Fruit fly (Drosophila melanogaster) whole organism, embryonic: Measurements from ENCODE around the gene CG15160.

Source experiments
- Aef1 ChIP-seq: fragments of 200-800 bp; sonication (Bioruptor generic); IDR thresholded peaks from 3 replicates; pipeline ENCODE4 v1.3.6; 2022; ENCODE audit warnings: missing biosample characterization, missing genetic modification characterization
- B-H1 ChIP-seq: fragments of 200-800 bp; sonication (Bioruptor generic); IDR thresholded peaks from 3 replicates; pipeline ENCODE4 v1.3.6; 2022; ENCODE audit warnings: missing biosample characterization, missing genetic modification characterization
- Bteb2 ChIP-seq: fragments of 200-800 bp; sonication (Bioruptor generic); optimal IDR thresholded peaks from 2 replicates; lab custom pipeline; 2016; ENCODE audit warnings: missing biosample characterization, missing genetic modification characterization
- CG10654 ChIP-seq: fragments of 200-800 bp; sonication (Bioruptor generic); optimal IDR thresholded peaks from 2 replicates; lab custom pipeline; 2016; ENCODE audit warnings: missing biosample characterization, missing genetic modification characterization
- CG12299 ChIP-seq: fragments of 200-800 bp; sonication (Bioruptor generic); optimal IDR thresholded peaks from 2 replicates; lab custom pipeline; 2018; ENCODE audit warnings: missing biosample characterization, mild to moderate bottlenecking, missing genetic modification characterization
- CG12391 ChIP-seq: fragments of 200-800 bp; sonication (Bioruptor generic); optimal IDR thresholded peaks from 3 replicates; lab custom pipeline; 2018; ENCODE audit warnings: missing biosample characterization, mild to moderate bottlenecking, missing genetic modification characterization, moderate library complexity
- CG13123 ChIP-seq: fragments of 200-800 bp; sonication (Bioruptor generic); optimal IDR thresholded peaks from 2 replicates; lab custom pipeline; 2016; ENCODE audit warnings: missing biosample characterization, missing genetic modification characterization
- CG15479 ChIP-seq: fragments of 200-800 bp; sonication (Bioruptor generic); optimal IDR thresholded peaks from 3 replicates; lab custom pipeline; 2019; ENCODE audit warnings: missing biosample characterization, mild to moderate bottlenecking, missing genetic modification characterization, moderate library complexity
- CG15696 ChIP-seq: fragments of 200-800 bp; sonication (Bioruptor generic); optimal IDR thresholded peaks from 2 replicates; lab custom pipeline; 2019; ENCODE audit warnings: missing biosample characterization, mild to moderate bottlenecking, missing genetic modification characterization, moderate library complexity
- CG16779 ChIP-seq: fragments of 200-800 bp; sonication (Bioruptor generic); IDR thresholded peaks from 2 replicates; pipeline ENCODE4 v1.3.6; 2022; ENCODE audit warnings: missing biosample characterization, missing genetic modification characterization
- CG16815 ChIP-seq: fragments of 200-800 bp; sonication (Bioruptor generic); optimal IDR thresholded peaks from 3 replicates; lab custom pipeline; 2017; ENCODE audit warnings: missing biosample characterization, mild to moderate bottlenecking, missing genetic modification characterization
- CG17186 ChIP-seq: fragments of 200-800 bp; sonication (Bioruptor generic); optimal IDR thresholded peaks from 3 replicates; lab custom pipeline; 2017; ENCODE audit warnings: missing biosample characterization, missing genetic modification reagents, missing genetic modification characterization
- CG17912 ChIP-seq: fragments of 200-800 bp; sonication (Bioruptor generic); optimal IDR thresholded peaks from 2 replicates; lab custom pipeline; 2018; ENCODE audit warnings: missing biosample characterization, mild to moderate bottlenecking, missing genetic modification characterization
- CG2678 ChIP-seq: fragments of 200-800 bp; sonication (Bioruptor generic); optimal IDR thresholded peaks from 3 replicates; lab custom pipeline; 2019; ENCODE audit warnings: missing biosample characterization, mild to moderate bottlenecking, missing genetic modification characterization, moderate library complexity
- CG2875 ChIP-seq: fragments of 200-800 bp; sonication (Bioruptor generic); optimal IDR thresholded peaks from 2 replicates; lab custom pipeline; 2017; ENCODE audit warnings: missing biosample characterization, mild to moderate bottlenecking, missing genetic modification characterization, missing genetic modification reagents
- CG43689 ChIP-seq: fragments of 200-800 bp; sonication (Bioruptor generic); IDR thresholded peaks from 2 replicates; pipeline ENCODE4 v1.3.6; 2022; ENCODE audit warnings: missing biosample characterization, missing genetic modification characterization
- CG4854 ChIP-seq: fragments of 200-800 bp; sonication (Bioruptor generic); optimal IDR thresholded peaks from 2 replicates; lab custom pipeline; 2016; ENCODE audit warnings: missing biosample characterization, missing genetic modification characterization, inconsistent platforms
- CG6272 ChIP-seq: fragments of 200-800 bp; sonication (Bioruptor generic); IDR thresholded peaks from 2 replicates; pipeline ENCODE4 v1.3.6; 2022; ENCODE audit warnings: missing biosample characterization, missing genetic modification characterization
- CG6765 ChIP-seq: fragments of 200-800 bp; sonication (Bioruptor generic); optimal IDR thresholded peaks from 3 replicates; lab custom pipeline; 2017; ENCODE audit warnings: missing biosample characterization, mild to moderate bottlenecking, missing genetic modification characterization
- Dp ChIP-seq: fragments of 200-800 bp; sonication (Bioruptor generic); optimal IDR thresholded peaks from 2 replicates; lab custom pipeline; 2018; ENCODE audit warnings: missing biosample characterization, mild to moderate bottlenecking, missing genetic modification characterization, moderate library complexity
- E2f2 ChIP-seq: fragments of 200-800 bp; sonication (Bioruptor generic); IDR thresholded peaks from 2 replicates; pipeline ENCODE4 v1.3.6; 2022; ENCODE audit warnings: missing biosample characterization, missing genetic modification characterization
- HLH3B ChIP-seq: fragments of 200-800 bp; sonication (Bioruptor generic); IDR thresholded peaks from 2 replicates; pipeline ENCODE4 v1.3.6; 2022; ENCODE audit warnings: missing biosample characterization, missing genetic modification characterization
- HLHmδ ChIP-seq: fragments of 200-800 bp; sonication (Bioruptor generic); optimal IDR thresholded peaks from 2 replicates; lab custom pipeline; 2018; ENCODE audit warnings: missing biosample characterization, mild to moderate bottlenecking, missing genetic modification characterization, moderate library complexity
- Jarid2 ChIP-seq: fragments of 200-800 bp; sonication (Bioruptor generic); optimal IDR thresholded peaks from 3 replicates; lab custom pipeline; 2017; ENCODE audit warnings: mild to moderate bottlenecking, missing biosample characterization, missing genetic modification reagents, missing genetic modification characterization
- Lpt ChIP-seq: fragments of >200 bp; optimal IDR thresholded peaks from 2 replicates; lab custom pipeline; 2018; ENCODE audit warnings: missing biosample characterization, missing genetic modification characterization
- Max ChIP-seq: fragments of 200-800 bp; sonication (Bioruptor generic); optimal IDR thresholded peaks from 2 replicates; lab custom pipeline; 2016; ENCODE audit warnings: missing biosample characterization, mild to moderate bottlenecking, missing genetic modification characterization
- Ptx1 ChIP-seq: fragments of 200-800 bp; sonication (Bioruptor generic); IDR thresholded peaks from 2 replicates; pipeline ENCODE4 v1.3.6; 2022; ENCODE audit warnings: missing biosample characterization, missing genetic modification characterization
- Sox102F ChIP-seq: fragments of 200-800 bp; sonication (Bioruptor generic); optimal IDR thresholded peaks from 2 replicates; lab custom pipeline; 2018; ENCODE audit warnings: missing biosample characterization, mild to moderate bottlenecking, missing genetic modification characterization, moderate library complexity
- YL-1 ChIP-seq: fragments of 200-800 bp; sonication (Bioruptor generic); optimal IDR thresholded peaks from 3 replicates; lab custom pipeline; 2017; ENCODE audit warnings: missing biosample characterization, mild to moderate bottlenecking, missing genetic modification characterization
- ac ChIP-seq: fragments of 200-800 bp; sonication (Bioruptor generic); optimal IDR thresholded peaks from 3 replicates; lab custom pipeline; 2017; ENCODE audit warnings: missing biosample characterization, mild to moderate bottlenecking, missing genetic modification characterization
- bab2 ChIP-seq: fragments of 200-800 bp; sonication (Bioruptor generic); optimal IDR thresholded peaks from 2 replicates; lab custom pipeline; 2016; ENCODE audit warnings: missing biosample characterization, missing genetic modification characterization
- dimm ChIP-seq: fragments of 200-800 bp; sonication (Bioruptor generic); IDR thresholded peaks from 2 replicates; pipeline ENCODE4 v1.3.6; 2022; ENCODE audit warnings: missing biosample characterization, missing genetic modification characterization
- disco-r ChIP-seq: fragments of 200-800 bp; sonication (Bioruptor generic); optimal IDR thresholded peaks from 2 replicates; lab custom pipeline; 2016; ENCODE audit warnings: missing biosample characterization, missing genetic modification characterization
- en ChIP-seq: fragments of 200-800 bp; sonication (Bioruptor generic); optimal IDR thresholded peaks from 2 replicates; lab custom pipeline; 2016; ENCODE audit warnings: missing biosample characterization, missing genetic modification characterization
- gcm ChIP-seq: fragments of 200-800 bp; sonication (Bioruptor generic); optimal IDR thresholded peaks from 2 replicates; lab custom pipeline; 2019; ENCODE audit warnings: missing biosample characterization, mild to moderate bottlenecking, missing genetic modification characterization, moderate library complexity
- inv ChIP-seq: fragments of 200-800 bp; sonication (Bioruptor generic); IDR thresholded peaks from 2 replicates; pipeline ENCODE4 v1.3.6; 2022; ENCODE audit warnings: missing biosample characterization, missing genetic modification characterization; ENCODE audit not compliant: partially characterized antibody
- kah ChIP-seq: fragments of 200-800 bp; sonication (Bioruptor generic); optimal IDR thresholded peaks from 2 replicates; lab custom pipeline; 2018; ENCODE audit warnings: missing biosample characterization, mild to moderate bottlenecking, missing genetic modification characterization
- lov ChIP-seq, 2 experiments: fragments of 200-800 bp in 1 of 2; fragments of >200 bp in 1 of 2; sonication (Bioruptor generic) in 1 of 2; IDR thresholded peaks in 1 of 2; optimal IDR thresholded peaks in 1 of 2; 2 replicates in 1 of 2; 3 replicates in 1 of 2; pipeline versions ENCODE4 v1.3.6 to Lab custom; 2017 to 2022; ENCODE audit warnings: missing biosample characterization in 1 of 2, missing genetic modification characterization in 1 of 2
- org-1 ChIP-seq: fragments of 200-800 bp; sonication (Bioruptor generic); optimal IDR thresholded peaks from 2 replicates; lab custom pipeline; 2017; ENCODE audit warnings: missing biosample characterization, missing genetic modification characterization
- pros ChIP-seq: fragments of 200-800 bp; sonication (Bioruptor generic); optimal IDR thresholded peaks from 3 replicates; lab custom pipeline; 2019; ENCODE audit warnings: missing biosample characterization, mild to moderate bottlenecking, missing genetic modification characterization, moderate library complexity
- sd ChIP-seq: fragments of 200-800 bp; sonication (Bioruptor generic); optimal IDR thresholded peaks from 3 replicates; lab custom pipeline; 2018; ENCODE audit warnings: missing biosample characterization, mild to moderate bottlenecking, missing genetic modification characterization, moderate library complexity
- slou ChIP-seq: fragments of 200-800 bp; sonication (Bioruptor generic); optimal IDR thresholded peaks from 3 replicates; lab custom pipeline; 2016; ENCODE audit warnings: missing biosample characterization, missing genetic modification characterization
- tio ChIP-seq: fragments of 200-800 bp; sonication (Bioruptor generic); optimal IDR thresholded peaks from 2 replicates; lab custom pipeline; 2017; ENCODE audit warnings: missing biosample characterization, missing genetic modification characterization, inconsistent platforms
- tll ChIP-seq, 2 experiments: fragments of 200-800 bp in 1 of 2; fragments of >200 bp in 1 of 2; sonication (Bioruptor generic) in 1 of 2; optimal IDR thresholded peaks; 2 replicates each; lab custom pipeline; 2017 to 2019; ENCODE audit warnings: missing biosample characterization in 2 of 2, missing genetic modification characterization in 2 of 2, mild to moderate bottlenecking in 1 of 2, moderate library complexity in 1 of 2
- twi ChIP-seq: fragments of 200-800 bp; optimal IDR thresholded peaks from 2 replicates; lab custom pipeline; 2019; ENCODE audit warnings: missing biosample characterization, mild to moderate bottlenecking, missing genetic modification characterization, moderate library complexity
- vvl ChIP-seq: fragments of 200-800 bp; sonication (Bioruptor generic); IDR thresholded peaks from 2 replicates; pipeline ENCODE4 v1.3.6; 2022; ENCODE audit warnings: missing biosample characterization, missing genetic modification characterization
- yki ChIP-seq: fragments of >200 bp; optimal IDR thresholded peaks from 3 replicates; lab custom pipeline; 2018
- zfh2 ChIP-seq: fragments of 200-800 bp; sonication (Bioruptor generic); optimal IDR thresholded peaks from 2 replicates; lab custom pipeline; 2016; ENCODE audit warnings: missing biosample characterization, missing genetic modification characterization

Gene CG15160

DNA sequence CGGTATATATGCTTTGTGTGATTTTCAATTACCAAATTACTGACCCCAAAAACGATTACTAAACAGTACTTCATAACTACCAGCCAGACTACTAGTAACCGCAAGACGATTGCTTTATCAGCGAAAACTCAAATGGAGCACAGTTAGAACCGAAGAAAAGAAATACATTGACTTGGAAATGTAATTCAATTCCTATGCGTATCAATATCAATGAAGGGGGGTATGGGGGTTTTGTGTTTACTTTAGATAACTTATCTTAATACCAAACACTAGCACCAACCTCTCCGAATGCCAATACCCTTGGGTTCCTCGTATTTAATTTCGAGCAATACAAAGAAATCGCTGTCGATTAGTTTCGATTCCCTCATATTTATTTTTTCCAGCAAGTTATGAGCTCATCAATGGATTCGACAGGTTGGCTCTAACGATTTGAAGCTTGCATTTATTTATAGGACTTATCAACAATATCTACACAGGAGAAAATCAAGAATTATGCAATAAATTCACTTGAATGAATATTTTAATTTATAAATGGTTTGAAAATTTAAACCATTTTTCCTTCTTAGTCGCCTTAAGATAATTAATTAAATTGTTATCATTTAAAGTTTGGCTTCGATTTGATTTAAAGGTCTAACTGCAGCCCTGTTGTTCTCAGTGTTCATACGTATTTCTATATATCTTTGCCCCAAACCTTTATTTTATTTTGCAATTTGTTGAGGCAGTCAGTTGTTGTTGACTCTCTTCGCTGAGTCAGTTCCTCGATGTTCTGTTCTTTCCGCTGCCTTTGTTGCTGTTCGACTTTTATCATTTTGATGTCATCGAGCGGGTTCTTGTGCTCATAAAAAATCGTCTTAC, 30.9 kb downstream of the CG15160 start (continued):
- TF ChIP-seq vvl (GFP tag; lab: Robert Waterston, UW): peak; percentile 85
- TF ChIP-seq CG15696 (tag; lab: Kevin White, UChicago): peak; percentile 63
- peak; percentile 66 for TF ChIP-seq tio (GFP tag; lab: Kevin White, UChicago)
- no peak for TF ChIP-seq HLHmδ (GFP tag; lab: Kevin White, UChicago)
- peak; percentile 56 for TF ChIP-seq kah
- peak; percentile 10 for TF ChIP-seq YL-1 (GFP tag; lab: Kevin White, UChicago)
- TF ChIP-seq inv (GFP tag; lab: Robert Waterston, UW): no peak
- peak; percentile 48 for TF ChIP-seq CG13123 (GFP tag; lab: Kevin White, UChicago)
- no peak for TF ChIP-seq tll (GFP tag; optimal IDR thresholded peaks at IDR 0.05; lab: Kevin White, UChicago)
- TF ChIP-seq HLH3B (GFP tag; lab: Robert Waterston, UW): peak; percentile 66
- TF ChIP-seq CG16779 (GFP tag; lab: Robert Waterston, UW): no peak
- TF ChIP-seq CG12391 (tag; lab: Kevin White, UChicago): peak; percentile 85
- TF ChIP-seq CG12299 (tag; lab: Kevin White, UChicago): peak; percentile 63
- peak; percentile 59 for TF ChIP-seq Max
- TF ChIP-seq CG17186 (GFP tag; lab: Kevin White, UChicago): no peak
- peak; percentile 66 for TF ChIP-seq Sox102F (GFP tag; lab: Kevin White, UChicago)
- peak; percentile 9 for TF ChIP-seq pros (GFP tag; lab: Kevin White, UChicago)
- TF ChIP-seq org-1: peak; percentile 50
- TF ChIP-seq CG6272: peak; percentile 44; the same call in 1 of the 2 replicates
- TF ChIP-seq CG6765: peak; percentile 77
- no peak for TF ChIP-seq yki (lab: Kevin White, UChicago)
- peak; percentile 64; the same call in 2 of the 3 replicates for TF ChIP-seq Aef1 (GFP tag; lab: Robert Waterston, UW)
- TF ChIP-seq E2f2 (GFP tag; lab: Robert Waterston, UW): peak; percentile 60
- TF ChIP-seq ac (GFP tag; lab: Kevin White, UChicago): no peak
- TF ChIP-seq Jarid2: peak; percentile 41
- no peak for TF ChIP-seq lov (optimal IDR thresholded peaks at IDR 0.05; lab: Kevin White, UChicago)
- no peak for TF ChIP-seq lov (GFP tag; IDR thresholded peaks at IDR 0.05; lab: Robert Waterston, UW)
- peak; percentile 58 for TF ChIP-seq CG10654 (GFP tag; lab: Kevin White, UChicago)
- TF ChIP-seq disco-r: no peak
- TF ChIP-seq Bteb2 (GFP tag; lab: Kevin White, UChicago): peak; percentile 38
- TF ChIP-seq CG4854 (GFP tag; lab: Kevin White, UChicago): peak; percentile 56
- TF ChIP-seq Lpt (GFP tag; lab: Kevin White, UChicago): no peak
- peak; percentile 21; the same call in 1 of the 2 replicates for TF ChIP-seq CG43689 (GFP tag; lab: Robert Waterston, UW)
- peak; percentile 28 for TF ChIP-seq CG16815
- peak; percentile 32 for TF ChIP-seq CG2875 (GFP tag; lab: Kevin White, UChicago)
- peak; percentile 82 for TF ChIP-seq Ptx1 (GFP tag; lab: Robert Waterston, UW)
- no peak for TF ChIP-seq en (GFP tag; lab: Kevin White, UChicago)
- TF ChIP-seq CG2678 (tag; lab: Kevin White, UChicago): peak; percentile 93
- TF ChIP-seq sd (tag; lab: Kevin White, UChicago): peak; percentile 92
- peak; percentile 80 for TF ChIP-seq slou (GFP tag; lab: Kevin White, UChicago)
- TF ChIP-seq twi (tag; lab: Kevin White, UChicago): peak; percentile 66
- TF ChIP-seq dimm: no peak
- TF ChIP-seq Dp (GFP tag; lab: Kevin White, UChicago): no peak
- TF ChIP-seq CG15479: no peak
- TF ChIP-seq bab2 (GFP tag; lab: Kevin White, UChicago): peak; percentile 50
- TF ChIP-seq zfh2 (GFP tag; lab: Kevin White, UChicago): peak; percentile 51
- TF ChIP-seq B-H1 (GFP tag; lab: Robert Waterston, UW): peak; percentile 69
- TF ChIP-seq gcm: peak; percentile 74
- TF ChIP-seq CG17912 (GFP tag; lab: Kevin White, UChicago): peak; percentile 19
